Fruit fly (Drosophila melanogaster): Measurements from ENCODE around the gene cyst.

cyst gene

DNA sequence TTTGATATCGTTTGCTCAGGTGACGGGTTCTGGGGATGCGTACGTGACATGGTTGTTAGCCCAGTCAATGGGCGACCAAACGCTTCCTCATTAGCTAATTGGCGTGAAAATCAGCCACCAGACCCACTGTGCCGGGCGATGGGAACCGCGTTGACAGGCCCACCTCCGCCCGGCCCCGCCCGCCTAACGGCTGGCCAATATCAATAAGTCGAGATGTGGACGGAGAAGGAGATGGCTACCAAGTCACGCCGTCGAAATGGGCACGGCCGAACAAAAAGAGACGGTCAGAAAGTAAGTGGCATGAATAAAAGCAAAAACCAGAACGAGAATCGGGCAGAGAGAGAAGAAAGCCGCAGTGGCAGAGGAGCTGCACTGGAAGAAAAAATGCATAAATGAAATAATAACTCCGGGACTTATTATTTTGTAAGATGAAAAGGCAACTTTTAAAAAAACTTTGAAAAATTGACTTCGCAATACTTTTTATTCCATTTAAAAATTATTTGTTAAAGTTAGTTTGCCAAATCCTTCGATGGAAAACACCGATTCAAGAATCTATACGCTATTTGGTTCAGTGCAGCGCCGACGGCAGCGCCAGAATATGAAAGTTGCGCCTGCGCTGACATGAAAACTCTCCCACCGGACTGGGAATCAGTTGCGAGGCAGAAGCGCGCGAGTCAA, 29.4 kb upstream of the cyst start, which contains the start of gene CG13082 (continued):
- no peak for TF ChIP-seq sc (optimal IDR thresholded peaks at IDR 0.05)
- TF ChIP-seq sc (GFP tag; optimal IDR thresholded peaks at IDR 0.05): peak; percentile 61
- TF ChIP-seq Antp (GFP tag; optimal IDR thresholded peaks at IDR 0.05): peak; percentile 16
- peak; percentile 64 for TF ChIP-seq CG13424 (tag; optimal IDR thresholded peaks at IDR 0.05)
- no peak for TF ChIP-seq CG7357 (GFP tag; IDR thresholded peaks at IDR 0.05)
- no peak for TF ChIP-seq Kr (GFP tag; optimal IDR thresholded peaks at IDR 0.05)
- TF ChIP-seq NC2β (GFP tag; optimal IDR thresholded peaks at IDR 0.05): no peak
- no peak for TF ChIP-seq CG2129 (GFP tag; IDR thresholded peaks at IDR 0.05; ENCODE audit: partially characterized antibody)
- TF ChIP-seq CG30403 (GFP tag; optimal IDR thresholded peaks at IDR 0.05): peak; percentile 63
- peak; percentile 35 for TF ChIP-seq corto (GFP tag; optimal IDR thresholded peaks at IDR 0.05)
- peak; percentile 39 for TF ChIP-seq twi (tag; optimal IDR thresholded peaks at IDR 0.05)
- peak; percentile 16 for TF ChIP-seq CG9437 (GFP tag; optimal IDR thresholded peaks at IDR 0.05)
- TF ChIP-seq CG7786 (GFP tag; optimal IDR thresholded peaks at IDR 0.05): no peak
- no peak for TF ChIP-seq D19B (GFP tag; optimal IDR thresholded peaks at IDR 0.05)
- no peak for TF ChIP-seq CG13894 (tag; optimal IDR thresholded peaks at IDR 0.05)
- TF ChIP-seq insv (GFP tag; optimal IDR thresholded peaks at IDR 0.05): no peak
- TF ChIP-seq nerfin-1 (tag; optimal IDR thresholded peaks at IDR 0.05): peak; percentile 48
- peak; percentile 26 for TF ChIP-seq CG8290 (GFP tag; optimal IDR thresholded peaks at IDR 0.05)
- no peak for TF ChIP-seq CG8290 (tag; optimal IDR thresholded peaks at IDR 0.05)
- TF ChIP-seq CG34422 (GFP tag; IDR thresholded peaks at IDR 0.05): no peak
- TF ChIP-seq Lpt (GFP tag; optimal IDR thresholded peaks at IDR 0.05): no peak
- no peak for TF ChIP-seq CG32532 (GFP tag; IDR thresholded peaks at IDR 0.05)
- TF ChIP-seq CG6654 (GFP tag; optimal IDR thresholded peaks at IDR 0.05): peak; percentile 33
- TF ChIP-seq eyg (GFP tag; optimal IDR thresholded peaks at IDR 0.05): no peak
- TF ChIP-seq ac (GFP tag; optimal IDR thresholded peaks at IDR 0.05): no peak
- no peak for TF ChIP-seq Hr78 (GFP tag; optimal IDR thresholded peaks at IDR 0.05)
- peak; percentile 36 for TF ChIP-seq CG5245 (GFP tag; optimal IDR thresholded peaks at IDR 0.05)
- TF ChIP-seq otp (GFP tag; IDR thresholded peaks at IDR 0.05): 0 out of 3 replicates have a peak, but pooled peaks have one; percentile 5
- no peak for TF ChIP-seq pfk (GFP tag; optimal IDR thresholded peaks at IDR 0.05)
- peak; percentile 65 for TF ChIP-seq zfh1 (GFP tag; IDR thresholded peaks at IDR 0.05)
- peak; percentile 62 for TF ChIP-seq CG8924 (tag; optimal IDR thresholded peaks at IDR 0.05)
- TF ChIP-seq Blimp-1 (GFP tag; optimal IDR thresholded peaks at IDR 0.05): peak; percentile 87
- TF ChIP-seq Elba2 (GFP tag; optimal IDR thresholded peaks at IDR 0.05): no peak
- TF ChIP-seq en (GFP tag; optimal IDR thresholded peaks at IDR 0.05): no peak
- TF ChIP-seq chif (GFP tag; optimal IDR thresholded peaks at IDR 0.05): peak; percentile 39 to 51
- 0 out of 2 replicates have a peak, but pooled peaks have one; percentile 16 for TF ChIP-seq CG32767 (GFP tag; IDR thresholded peaks at IDR 0.05)
- no peak for TF ChIP-seq CG13296 (GFP tag; optimal IDR thresholded peaks at IDR 0.05)
- TF ChIP-seq Lim3 (GFP tag; IDR thresholded peaks at IDR 0.05): no peak
- TF ChIP-seq fru (optimal IDR thresholded peaks at IDR 0.05): no peak
- no peak for TF ChIP-seq HmgD (GFP tag; optimal IDR thresholded peaks at IDR 0.05)
- TF ChIP-seq CG18476 (GFP tag; optimal IDR thresholded peaks at IDR 0.05): no peak
- TF ChIP-seq CG3065 (GFP tag; optimal IDR thresholded peaks at IDR 0.05): no peak
- TF ChIP-seq HLH3B (GFP tag; IDR thresholded peaks at IDR 0.05): no peak
- TF ChIP-seq CG1024 (GFP tag; IDR thresholded peaks at IDR 0.05): no peak
- no peak for TF ChIP-seq lov (optimal IDR thresholded peaks at IDR 0.05)
- no peak for TF ChIP-seq lov (GFP tag; IDR thresholded peaks at IDR 0.05)
- peak; percentile 51; the same call in 1 of the 2 replicates for TF ChIP-seq CG6689 (GFP tag; IDR thresholded peaks at IDR 0.05)
- TF ChIP-seq CG13123 (GFP tag; optimal IDR thresholded peaks at IDR 0.05): no peak
- TF ChIP-seq zen (tag; optimal IDR thresholded peaks at IDR 0.05): peak; percentile 33
- peak; percentile 78 for TF ChIP-seq nmo (GFP tag; optimal IDR thresholded peaks at IDR 0.05)
- TF ChIP-seq CG14441 (GFP tag; IDR thresholded peaks at IDR 0.05): no peak
- TF ChIP-seq CG12071 (GFP tag; optimal IDR thresholded peaks at IDR 0.05): no peak
